Worm (Caenorhabditis elegans) whole organism, early embryonic: ENCODE results near the gene rfp-1.

Experiments
- aly-1 ChIP-seq: sonication (generic microtip); optimal IDR thresholded peaks from 2 replicates; lab custom pipeline; 2016; ENCODE audit warnings: missing genetic modification characterization, missing compliant biosample characterization
- ama-1 ChIP-seq: fragments of 150-350 bp; optimal IDR thresholded peaks from 2 replicates; lab custom pipeline; 2014
- hmbx-1 ChIP-seq: sonication (generic microtip); optimal IDR thresholded peaks from 2 replicates; lab custom pipeline; 2016; ENCODE audit warnings: mild to moderate bottlenecking, missing genetic modification characterization, missing compliant biosample characterization
- hmg-4 ChIP-seq: fragments of 200-800 bp; sonication (Bioruptor generic); optimal IDR thresholded peaks from 2 replicates; lab custom pipeline; 2018; ENCODE audit warnings: mild to moderate bottlenecking, missing genetic modification characterization, missing compliant biosample characterization
- scrt-1 ChIP-seq: fragments of 200-800 bp; sonication (Bioruptor generic); IDR thresholded peaks from 2 replicates; pipeline ENCODE4 v1.3.6; 2022; ENCODE audit warnings: missing genetic modification characterization, missing compliant biosample characterization
- sea-1 ChIP-seq: fragments of 200-800 bp; sonication (Bioruptor generic); conservative IDR thresholded peaks from 2 replicates; pipeline ENCODE4 v1.3.6; 2022; ENCODE audit warnings: missing genetic modification characterization, missing compliant biosample characterization
- tbx-11 ChIP-seq: fragments of 200-800 bp; sonication (Bioruptor generic); IDR thresholded peaks from 2 replicates; pipeline ENCODE4 v1.3.6; 2022; ENCODE audit warnings: missing genetic modification characterization, missing compliant biosample characterization

- TF ChIP-seq ama-1 (lab: Kevin White, UChicago) (no peak), hmg-4 (no peak), hmbx-1 (tag; lab: Kevin White, UChicago) (no peak), sea-1 (GFP tag; lab: Robert Waterston, UW) (no peak), aly-1 (tag; lab: Kevin White, UChicago) (no peak), scrt-1 (GFP tag; lab: Robert Waterston, UW) (no peak), tbx-11 (GFP tag; lab: Robert Waterston, UW) (no peak)
Observed at ce11 chrIII:8400478-8400877, 42.1 kb downstream of the rfp-1 start.
